Fruit fly (Drosophila melanogaster): ENCODE data around the gene hiro.

dm6 chr3L:638757-639353, 48.9 kb downstream of the hiro start:
- TF ChIP-seq gl (tag; optimal IDR thresholded peaks at IDR 0.05) (no peak), CG15710 (tag; optimal IDR thresholded peaks at IDR 0.05) (no peak), CG13204 (GFP tag; optimal IDR thresholded peaks at IDR 0.05) (no peak), Snoo (tag; optimal IDR thresholded peaks at IDR 0.05) (peak; percentile 45), CG8159 (tag; optimal IDR thresholded peaks at IDR 0.05) (no peak), D1 (tag; optimal IDR thresholded peaks at IDR 0.05) (no peak), fd96Ca (GFP tag; IDR thresholded peaks at IDR 0.05) (peak; percentile 32; the same call in 1 of the 3 replicates), Pif1A (GFP tag; optimal IDR thresholded peaks at IDR 0.05) (no peak), CG4496 (GFP tag; IDR thresholded peaks at IDR 0.05) (no peak), CG10348 (GFP tag; IDR thresholded peaks at IDR 0.05) (no peak), Pif1B (GFP tag; optimal IDR thresholded peaks at IDR 0.05) (no peak)

Measured in whole organism, pupa.